Fruit fly (Drosophila melanogaster): ENCODE results near the gene CG32599.

DNA sequence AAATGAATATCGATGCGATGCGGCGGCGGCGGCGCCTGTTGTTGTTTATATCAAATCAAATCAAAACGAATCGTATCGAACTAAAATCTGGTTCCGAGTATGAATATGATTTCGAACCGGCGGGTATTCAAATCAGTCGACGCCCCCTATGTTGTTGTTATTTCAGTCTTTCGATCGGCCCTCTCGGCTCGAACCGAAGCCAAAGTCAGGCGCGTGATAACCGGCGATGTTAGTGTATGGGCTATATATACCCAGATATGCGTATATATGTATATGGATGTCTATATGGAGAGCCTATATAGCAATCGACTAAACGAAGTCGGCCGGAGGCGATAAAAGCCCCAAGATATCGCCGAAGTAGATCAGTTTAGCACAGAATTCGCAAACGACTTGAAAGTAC lies 17.4 kb downstream of the CG32599 start, which contains the start of the genes CG46317 and Tat:
- TF ChIP-seq Snoo (tag; optimal IDR thresholded peaks at IDR 0.05) (no peak), CG9948 (tag; optimal IDR thresholded peaks at IDR 0.05) (no peak), Ets98B (GFP tag; IDR thresholded peaks at IDR 0.05) (no peak)

Measured in whole organism, pupa.